Fruit fly (Drosophila melanogaster) whole organism, adult: ENCODE results near the gene Dlg5.

ENCODE experiments used
- CG11617 ChIP-seq: fragments of 200-800 bp; sonication (Bioruptor generic); optimal IDR thresholded peaks from 2 replicates; lab custom pipeline; 2017; ENCODE audit warnings: mild to moderate bottlenecking, missing biosample characterization, missing genetic modification reagents, missing genetic modification characterization
- CG12768 ChIP-seq: fragments of 200-800 bp; sonication (Bioruptor generic); optimal IDR thresholded peaks from 2 replicates; lab custom pipeline; 2017; ENCODE audit warnings: missing biosample characterization, missing genetic modification characterization, mild to moderate bottlenecking, moderate library complexity, missing genetic modification reagents
- CG14711 ChIP-seq: fragments of 200-800 bp; sonication (Bioruptor generic); optimal IDR thresholded peaks from 2 replicates; lab custom pipeline; 2018; ENCODE audit warnings: missing biosample characterization, mild to moderate bottlenecking, missing genetic modification characterization, moderate library complexity
- CG1620 ChIP-seq: fragments of 200-800 bp; sonication (Bioruptor generic); optimal IDR thresholded peaks from 2 replicates; lab custom pipeline; 2016; ENCODE audit warnings: missing biosample characterization, missing genetic modification characterization
- CG33017 ChIP-seq: fragments of 200-800 bp; sonication (Bioruptor generic); optimal IDR thresholded peaks from 2 replicates; lab custom pipeline; 2018; ENCODE audit warnings: missing biosample characterization, mild to moderate bottlenecking, missing genetic modification characterization, moderate library complexity
- CG5204 ChIP-seq: fragments of 200-800 bp; sonication (Bioruptor generic); optimal IDR thresholded peaks from 2 replicates; lab custom pipeline; 2016; ENCODE audit warnings: missing biosample characterization, missing genetic modification characterization
- CG7045 ChIP-seq: fragments of 200-800 bp; sonication (Bioruptor generic); optimal IDR thresholded peaks from 2 replicates; lab custom pipeline; 2017; ENCODE audit warnings: missing biosample characterization, mild to moderate bottlenecking, missing genetic modification characterization
- CG7101 ChIP-seq: fragments of 200-800 bp; sonication (Bioruptor generic); optimal IDR thresholded peaks from 2 replicates; lab custom pipeline; 2018; ENCODE audit warnings: missing biosample characterization, mild to moderate bottlenecking, missing genetic modification characterization, moderate library complexity
- Clk ChIP-seq: fragments of 200-800 bp; sonication (Bioruptor generic); optimal IDR thresholded peaks from 2 replicates; lab custom pipeline; 2017; ENCODE audit warnings: missing biosample characterization, missing genetic modification characterization
- Crg-1 ChIP-seq: fragments of 200-800 bp; sonication (Bioruptor generic); optimal IDR thresholded peaks from 2 replicates; lab custom pipeline; 2016; ENCODE audit warnings: missing biosample characterization, missing genetic modification characterization
- Hr96 ChIP-seq: fragments of 200-800 bp; sonication (Bioruptor generic); optimal IDR thresholded peaks from 2 replicates; lab custom pipeline; 2016; ENCODE audit warnings: missing biosample characterization, missing genetic modification characterization
- Mnt ChIP-seq: fragments of 200-800 bp; sonication (Bioruptor generic); optimal IDR thresholded peaks from 2 replicates; lab custom pipeline; 2016; ENCODE audit warnings: missing biosample characterization, mild to moderate bottlenecking, missing genetic modification characterization
- bab1 ChIP-seq: fragments of 200-800 bp; sonication (Bioruptor generic); optimal IDR thresholded peaks from 3 replicates; lab custom pipeline; 2019; ENCODE audit warnings: missing biosample characterization, mild to moderate bottlenecking, missing genetic modification characterization, moderate library complexity
- cic ChIP-seq: fragments of 200-800 bp; sonication (Bioruptor generic); optimal IDR thresholded peaks from 2 replicates; lab custom pipeline; 2017; ENCODE audit warnings: missing biosample characterization, mild to moderate bottlenecking, missing genetic modification characterization, moderate library complexity
- cnc ChIP-seq, 2 experiments: fragments of >200 bp; optimal IDR thresholded peaks; 2 replicates each; lab custom pipeline; 2017
- kay ChIP-seq: fragments of 200-800 bp; sonication (Bioruptor generic); peaks from one replicate; lab custom pipeline; 2016; ENCODE audit warnings: missing biosample characterization, missing genetic modification characterization, borderline replicate concordance
- ovo ChIP-seq: fragments of 200-800 bp; sonication (Bioruptor generic); optimal IDR thresholded peaks from 2 replicates; lab custom pipeline; 2016; ENCODE audit warnings: missing biosample characterization, missing genetic modification characterization
- pad ChIP-seq: fragments of 200-800 bp; sonication (Bioruptor generic); optimal IDR thresholded peaks from 3 replicates; lab custom pipeline; 2017; ENCODE audit warnings: missing biosample characterization, missing genetic modification characterization, mild to moderate bottlenecking, moderate library complexity, missing genetic modification reagents
- tj ChIP-seq: fragments of 200-800 bp; sonication (Bioruptor generic); optimal IDR thresholded peaks from 3 replicates; lab custom pipeline; 2017; ENCODE audit warnings: missing biosample characterization, mild to moderate bottlenecking, missing genetic modification characterization, moderate library complexity
- toe ChIP-seq: fragments of 200-800 bp; sonication (Bioruptor generic); optimal IDR thresholded peaks from 2 replicates; lab custom pipeline; 2016; ENCODE audit warnings: missing biosample characterization, missing genetic modification characterization

The Dlg5 gene

DNA sequence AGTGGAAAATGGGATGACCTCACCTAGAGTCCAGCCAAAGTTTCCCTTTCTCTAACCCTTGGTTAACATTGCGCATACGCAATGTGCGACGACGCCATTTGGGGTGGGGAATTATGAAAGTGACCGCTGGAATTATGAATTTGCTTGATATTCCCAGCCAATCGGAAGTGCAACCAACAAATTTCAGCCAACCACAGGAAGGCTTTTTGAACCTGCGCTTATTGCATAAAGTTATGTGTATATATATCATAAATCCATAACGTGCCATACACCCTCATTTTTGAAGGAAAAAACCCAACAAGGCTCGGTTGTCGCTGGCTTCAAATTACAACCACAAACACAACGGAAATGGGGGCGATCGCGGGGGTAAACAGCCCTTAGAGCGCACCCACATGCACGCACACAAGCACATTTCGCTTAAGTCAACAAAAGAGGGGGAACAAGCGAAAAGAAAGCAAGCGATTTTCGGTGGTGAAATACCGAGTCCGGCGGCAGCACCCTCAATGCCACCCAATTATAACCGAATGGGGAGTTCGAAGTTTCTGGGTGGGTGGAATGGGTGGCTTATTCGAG, 28.3 kb downstream of the Dlg5 start:
- TF ChIP-seq CG14711 (tag; lab: Kevin White, UChicago) (no peak), CG1620 (GFP tag; lab: Kevin White, UChicago) (no peak), tj (GFP tag; lab: Kevin White, UChicago) (no peak), cnc (optimal IDR thresholded peaks at IDR 0.05; lab: Kevin White, UChicago) (no peak), CG7101 (tag; lab: Kevin White, UChicago) (no peak), CG11617 (GFP tag; lab: Kevin White, UChicago) (no peak), bab1 (GFP tag; lab: Kevin White, UChicago) (no peak), kay (no peak), CG5204 (no peak), Crg-1 (GFP tag; lab: Kevin White, UChicago) (no peak), ovo (GFP tag; lab: Kevin White, UChicago) (no peak), cic (GFP tag; lab: Kevin White, UChicago) (no peak)

DNA sequence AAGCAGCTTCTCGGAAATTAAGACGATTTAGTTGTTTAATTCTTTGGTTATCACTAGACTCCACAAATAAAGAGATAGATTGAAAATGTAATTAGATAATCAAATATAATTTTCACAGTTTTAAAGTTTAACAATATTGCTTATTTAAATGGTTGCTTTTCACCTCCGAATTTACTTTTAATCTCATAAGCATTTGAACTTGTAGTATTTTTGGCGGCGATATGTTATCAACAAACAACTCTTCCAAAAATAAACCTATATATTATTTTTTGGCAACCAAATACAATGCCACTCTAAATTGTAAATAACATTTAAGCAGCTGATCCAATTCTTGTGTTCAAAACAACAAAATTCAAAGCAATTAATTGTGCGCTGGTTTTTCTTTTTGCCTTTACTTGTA, 32.5 kb downstream of the Dlg5 start, which contains the start of the genes CG43355 and sala:
Gene CG43355 (plus strand): TSS at position 301 of the 400 bp plus-strand sequence.
Gene sala (plus strand): TSS at position 301 of the 400 bp plus-strand sequence.
- TF ChIP-seq kay (peak; percentile 61), CG33017 (tag; lab: Kevin White, UChicago) (no peak)

DNA sequence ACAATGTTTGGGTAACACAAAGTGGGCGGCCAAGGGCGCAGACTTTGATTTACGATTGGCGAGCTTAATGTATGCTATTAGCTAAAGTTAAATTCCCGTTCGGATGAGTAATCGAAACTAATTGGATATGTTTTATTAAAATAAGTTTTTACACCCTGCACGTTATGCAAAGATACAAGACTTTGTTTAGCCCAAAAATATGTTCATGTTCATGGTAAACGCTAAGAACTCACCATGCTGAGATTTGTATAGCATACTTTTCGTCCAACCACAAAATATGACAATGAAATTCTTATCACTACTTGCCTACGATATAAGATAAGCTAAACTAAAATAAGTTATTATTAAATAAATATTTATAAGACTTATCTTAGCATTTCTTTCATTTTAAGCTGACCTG, 41.9 kb downstream of the Dlg5 start:
- TF ChIP-seq CG7101 (tag; lab: Kevin White, UChicago), result no peak
- no peak for TF ChIP-seq tj (GFP tag; lab: Kevin White, UChicago)
- no peak for TF ChIP-seq Clk (GFP tag; lab: Kevin White, UChicago)
- no peak for TF ChIP-seq CG1620 (GFP tag; lab: Kevin White, UChicago)
- TF ChIP-seq toe (GFP tag; lab: Kevin White, UChicago), result no peak
- no peak for TF ChIP-seq CG33017 (tag; lab: Kevin White, UChicago)
- TF ChIP-seq CG5204, result no peak
- no peak for TF ChIP-seq CG12768 (GFP tag; lab: Kevin White, UChicago)
- TF ChIP-seq Mnt (GFP tag; lab: Kevin White, UChicago), result no peak
- TF ChIP-seq Crg-1 (GFP tag; lab: Kevin White, UChicago), result no peak
- no peak for TF ChIP-seq pad

DNA sequence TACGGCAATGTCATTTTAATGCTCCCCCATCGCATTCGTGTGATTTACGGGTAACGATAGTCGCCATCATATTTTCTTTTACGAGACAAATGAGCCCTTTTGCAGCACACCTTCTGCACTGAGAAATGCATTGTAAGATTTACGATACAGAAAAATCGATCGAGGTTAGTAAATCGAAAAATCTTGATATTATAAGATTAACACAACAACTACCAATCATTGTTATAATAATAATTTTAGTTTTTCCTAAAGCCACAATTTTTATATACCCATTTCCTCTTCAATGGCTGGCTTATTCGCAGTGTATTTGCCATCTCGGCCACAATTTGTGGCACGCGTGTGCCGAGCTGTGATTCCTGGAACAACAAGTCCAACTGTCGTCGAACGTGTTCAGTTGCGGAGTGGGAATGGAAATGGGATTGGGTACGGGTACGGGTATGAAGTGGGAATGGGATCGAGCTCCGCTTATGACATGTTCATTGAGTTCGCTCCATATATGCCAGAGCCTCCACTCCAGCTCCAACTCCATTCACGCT, 44.8 kb downstream of the Dlg5 start:
- TF ChIP-seq CG7045, result no peak

DNA sequence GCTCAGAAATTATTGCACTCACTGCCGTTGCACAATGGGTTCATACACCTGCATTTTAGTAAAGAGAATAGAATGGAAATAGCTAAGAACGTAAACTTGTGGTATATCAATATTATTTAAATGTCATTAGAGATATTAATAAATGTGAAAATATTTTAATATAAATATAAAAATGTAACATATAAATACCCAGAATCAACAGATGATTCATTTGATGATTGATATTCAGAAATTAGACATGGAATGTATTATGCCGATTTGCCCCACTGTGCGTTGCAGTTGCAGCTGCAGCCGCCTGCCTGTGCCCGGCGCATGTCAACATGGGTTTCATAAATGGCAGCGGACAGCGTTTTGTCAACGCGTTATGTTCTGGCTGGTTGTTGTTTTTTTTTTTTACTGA, 46.9 kb downstream of the Dlg5 start:
- TF ChIP-seq bab1 (GFP tag; lab: Kevin White, UChicago) (no peak), ovo (GFP tag; lab: Kevin White, UChicago) (no peak)

DNA sequence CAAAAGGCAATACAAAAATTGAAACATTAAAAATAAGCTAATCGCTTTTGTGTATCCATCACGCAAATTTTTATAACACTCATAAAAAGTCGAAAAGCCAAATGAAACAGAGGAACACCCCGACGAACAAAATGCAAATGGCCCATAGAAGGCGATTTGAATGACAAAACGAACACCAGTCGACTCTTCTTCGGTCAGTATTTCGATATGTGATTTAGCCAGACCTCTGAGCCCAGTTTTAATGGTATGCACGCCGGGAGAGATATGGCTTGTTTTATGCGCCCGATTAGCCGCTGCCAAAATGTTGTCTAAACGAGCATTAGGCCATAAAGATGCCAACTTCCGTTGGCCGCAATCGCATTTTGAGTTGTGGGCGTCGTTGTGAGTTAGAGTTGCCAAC, 48.8 kb downstream of the Dlg5 start:
- no peak for TF ChIP-seq CG7045
- no peak for TF ChIP-seq CG14711 (tag; lab: Kevin White, UChicago)
- no peak for TF ChIP-seq pad
- no peak for TF ChIP-seq bab1 (GFP tag; lab: Kevin White, UChicago)
- TF ChIP-seq cnc (optimal IDR thresholded peaks at IDR 0.05; lab: Kevin White, UChicago), result no peak
- TF ChIP-seq CG1620 (GFP tag; lab: Kevin White, UChicago), result no peak
- no peak for TF ChIP-seq ovo (GFP tag; lab: Kevin White, UChicago)
- no peak for TF ChIP-seq cic (GFP tag; lab: Kevin White, UChicago)
- TF ChIP-seq Clk (GFP tag; lab: Kevin White, UChicago), result no peak
- TF ChIP-seq CG11617 (GFP tag; lab: Kevin White, UChicago), result no peak
- TF ChIP-seq CG12768 (GFP tag; lab: Kevin White, UChicago), result no peak
- no peak for TF ChIP-seq CG33017 (tag; lab: Kevin White, UChicago)
- TF ChIP-seq CG5204, result no peak
- no peak for TF ChIP-seq Crg-1 (GFP tag; lab: Kevin White, UChicago)
- no peak for TF ChIP-seq Mnt (GFP tag; lab: Kevin White, UChicago)
- no peak for TF ChIP-seq Hr96 (GFP tag; lab: Kevin White, UChicago)
- TF ChIP-seq toe (GFP tag; lab: Kevin White, UChicago), result no peak
- no peak for TF ChIP-seq kay
- TF ChIP-seq tj (GFP tag; lab: Kevin White, UChicago), result no peak
